Fruit fly (Drosophila melanogaster): ENCODE measurements around the gene CG2310.

- TF ChIP-seq Trl (optimal IDR thresholded peaks at IDR 0.05) (no peak), Trl (GFP tag; optimal IDR thresholded peaks at IDR 0.05) (no peak), Myb (GFP tag; optimal IDR thresholded peaks at IDR 0.05) (no peak)
Observed at dm6 chr3R:29526565-29526964, 33.2 kb upstream of the CG2310 start.
